Fruit fly (Drosophila melanogaster) whole organism, embryonic: ENCODE data around the gene CG7903.

Experiments used
- Awh ChIP-seq: fragments of 200-800 bp; sonication (Bioruptor generic); IDR thresholded peaks from 2 replicates; pipeline ENCODE4, ENCODE4 v1.3.6; 2022; ENCODE audit warnings: missing biosample characterization, missing genetic modification characterization
- CG10267 ChIP-seq: fragments of 200-800 bp; sonication (Bioruptor generic); optimal IDR thresholded peaks from 2 replicates; lab custom pipeline; 2018; ENCODE audit warnings: missing biosample characterization, mild to moderate bottlenecking, missing genetic modification characterization, moderate library complexity
- CG10979 ChIP-seq: fragments of 200-800 bp; sonication (Bioruptor generic); optimal IDR thresholded peaks from 2 replicates; lab custom pipeline; 2018; ENCODE audit warnings: missing biosample characterization, mild to moderate bottlenecking, missing genetic modification characterization, moderate library complexity
- CG14050 ChIP-seq: fragments of 200-800 bp; sonication (Bioruptor generic); IDR thresholded peaks from 3 replicates; pipeline ENCODE4 v1.3.6; 2022; ENCODE audit warnings: missing biosample characterization, missing genetic modification characterization
- CG14710 ChIP-seq: fragments of 200-800 bp; sonication (Bioruptor generic); optimal IDR thresholded peaks from 3 replicates; lab custom pipeline; 2019; ENCODE audit warnings: missing biosample characterization, mild to moderate bottlenecking, missing genetic modification characterization, moderate library complexity
- CG1529 ChIP-seq: fragments of 200-800 bp; sonication (Bioruptor generic); optimal IDR thresholded peaks from 3 replicates; lab custom pipeline; 2018; ENCODE audit warnings: missing biosample characterization, missing genetic modification characterization
- CG15479 ChIP-seq: fragments of 200-800 bp; sonication (Bioruptor generic); optimal IDR thresholded peaks from 3 replicates; lab custom pipeline; 2019; ENCODE audit warnings: missing biosample characterization, mild to moderate bottlenecking, missing genetic modification characterization, moderate library complexity
- CG16779 ChIP-seq: fragments of 200-800 bp; sonication (Bioruptor generic); IDR thresholded peaks from 2 replicates; pipeline ENCODE4 v1.3.6; 2022; ENCODE audit warnings: missing biosample characterization, missing genetic modification characterization
- CG17612 ChIP-seq: fragments of 200-800 bp; sonication (Bioruptor generic); IDR thresholded peaks from 2 replicates; pipeline ENCODE4 v1.3.6; 2022; ENCODE audit warnings: missing biosample characterization, missing genetic modification characterization
- CG17802 ChIP-seq: fragments of 200-800 bp; sonication (Bioruptor generic); optimal IDR thresholded peaks from 2 replicates; lab custom pipeline; 2018; ENCODE audit warnings: missing biosample characterization, mild to moderate bottlenecking, missing genetic modification characterization, moderate library complexity
- CG17829 ChIP-seq: fragments of 200-800 bp; optimal IDR thresholded peaks from 2 replicates; lab custom pipeline; 2019; ENCODE audit warnings: missing biosample characterization, mild to moderate bottlenecking, missing genetic modification characterization, moderate library complexity
- CG2116 ChIP-seq: fragments of 200-800 bp; sonication (Bioruptor generic); optimal IDR thresholded peaks from 3 replicates; lab custom pipeline; 2018; ENCODE audit warnings: missing biosample characterization, mild to moderate bottlenecking, missing genetic modification characterization
- CG2202 ChIP-seq: fragments of 200-800 bp; sonication (Bioruptor generic); optimal IDR thresholded peaks from 2 replicates; lab custom pipeline; 2018; ENCODE audit warnings: missing biosample characterization, mild to moderate bottlenecking, missing genetic modification characterization
- CG31441 ChIP-seq: fragments of 200-800 bp; sonication (Bioruptor generic); IDR thresholded peaks from 2 replicates; pipeline ENCODE4 v1.3.6; 2022; ENCODE audit warnings: missing biosample characterization, missing genetic modification characterization
- CG4707 ChIP-seq: fragments of 200-800 bp; sonication (Bioruptor generic); optimal IDR thresholded peaks from 2 replicates; lab custom pipeline; 2018; ENCODE audit warnings: missing biosample characterization, mild to moderate bottlenecking, missing genetic modification characterization, moderate library complexity
- CG6272 ChIP-seq: fragments of 200-800 bp; sonication (Bioruptor generic); IDR thresholded peaks from 2 replicates; pipeline ENCODE4 v1.3.6; 2022; ENCODE audit warnings: missing biosample characterization, missing genetic modification characterization
- CG7745 ChIP-seq: fragments of 200-800 bp; sonication (Bioruptor generic); optimal IDR thresholded peaks from 2 replicates; lab custom pipeline; 2018; ENCODE audit warnings: missing biosample characterization, mild to moderate bottlenecking, missing genetic modification characterization, moderate library complexity
- Doc2 ChIP-seq: fragments of 200-800 bp; sonication (Bioruptor generic); IDR thresholded peaks from 2 replicates; pipeline ENCODE4 v1.3.6; 2022; ENCODE audit warnings: missing biosample characterization, missing genetic modification characterization
- E2f1 ChIP-seq: fragments of 200-800 bp; sonication (Bioruptor generic); IDR thresholded peaks from 2 replicates; pipeline ENCODE4 v1.3.6; 2022; ENCODE audit warnings: missing biosample characterization, missing genetic modification characterization
- Eip74EF ChIP-seq, 2 experiments: fragments of 200-800 bp in 1 of 2; fragments of >200 bp in 1 of 2; sonication (Bioruptor generic) in 1 of 2; optimal IDR thresholded peaks; 2 replicates each; lab custom pipeline; 2017 to 2019; ENCODE audit warnings: missing biosample characterization in 2 of 2, missing genetic modification characterization in 2 of 2, mild to moderate bottlenecking in 1 of 2, moderate library complexity in 1 of 2
- HLH4C ChIP-seq: fragments of 200-800 bp; sonication (Bioruptor generic); IDR thresholded peaks from 3 replicates; pipeline ENCODE4 v1.3.6; 2022; ENCODE audit warnings: missing biosample characterization, missing genetic modification characterization; ENCODE audit not compliant: partially characterized antibody
- HmgD ChIP-seq: fragments of 200-800 bp; sonication (Bioruptor generic); optimal IDR thresholded peaks from 3 replicates; lab custom pipeline; 2016; ENCODE audit warnings: missing biosample characterization, missing genetic modification characterization
- HmgZ ChIP-seq: fragments of 200-800 bp; sonication (Bioruptor generic); optimal IDR thresholded peaks from 2 replicates; lab custom pipeline; 2018; ENCODE audit warnings: missing biosample characterization, mild to moderate bottlenecking, missing genetic modification characterization
- Hr39 ChIP-seq: fragments of >200 bp; optimal IDR thresholded peaks from 2 replicates; lab custom pipeline; 2017
- MBD-R2 ChIP-seq: fragments of 200-800 bp; sonication (Bioruptor generic); IDR thresholded peaks from 2 replicates; pipeline ENCODE4 v1.3.6; 2022; ENCODE audit warnings: missing biosample characterization, missing genetic modification characterization
- MESR4 ChIP-seq: fragments of 200-800 bp; sonication (Bioruptor generic); optimal IDR thresholded peaks from 2 replicates; lab custom pipeline; 2018; ENCODE audit warnings: missing biosample characterization, mild to moderate bottlenecking, missing genetic modification characterization, moderate library complexity
- Mad ChIP-seq: fragments of 200-800 bp; sonication (Bioruptor generic); optimal IDR thresholded peaks from 2 replicates; lab custom pipeline; 2016; ENCODE audit warnings: missing biosample characterization, missing genetic modification characterization
- Mes4 ChIP-seq: fragments of 200-800 bp; sonication (Bioruptor generic); optimal IDR thresholded peaks from 2 replicates; lab custom pipeline; 2016; ENCODE audit warnings: missing biosample characterization, missing genetic modification characterization
- Spps ChIP-seq: fragments of 200-800 bp; sonication (Bioruptor generic); optimal IDR thresholded peaks from 2 replicates; lab custom pipeline; 2018; ENCODE audit warnings: missing biosample characterization, mild to moderate bottlenecking, missing genetic modification characterization
- Tbp ChIP-seq: fragments of >200 bp; optimal IDR thresholded peaks from 2 replicates; lab custom pipeline; 2018; ENCODE audit warnings: missing biosample characterization, missing genetic modification characterization
- Xbp1 ChIP-seq: fragments of 200-800 bp; sonication (Bioruptor generic); optimal IDR thresholded peaks from 3 replicates; lab custom pipeline; 2016; ENCODE audit warnings: missing biosample characterization, mild to moderate bottlenecking, missing genetic modification characterization
- abd-A ChIP-seq: fragments of 200-800 bp; sonication (Bioruptor generic); optimal IDR thresholded peaks from 3 replicates; lab custom pipeline; 2019; ENCODE audit warnings: missing biosample characterization, mild to moderate bottlenecking, missing genetic modification characterization, moderate library complexity
- bsh ChIP-seq, 2 experiments: fragments of 200-800 bp; sonication (Bioruptor generic); optimal IDR thresholded peaks; 2 replicates each; lab custom pipeline; 2017 to 2018; ENCODE audit warnings: mild to moderate bottlenecking in 2 of 2, missing biosample characterization in 2 of 2, missing genetic modification characterization in 2 of 2, moderate library complexity in 1 of 2
- chinmo ChIP-seq: fragments of 200-800 bp; sonication (Bioruptor generic); IDR thresholded peaks from 4 replicates; pipeline ENCODE4 v1.3.6; 2022; ENCODE audit warnings: missing biosample characterization, missing genetic modification characterization; ENCODE audit not compliant: partially characterized antibody
- corto ChIP-seq: fragments of 200-800 bp; sonication (Bioruptor generic); optimal IDR thresholded peaks from 2 replicates; lab custom pipeline; 2016; ENCODE audit warnings: missing biosample characterization, mild to moderate bottlenecking, missing genetic modification characterization, moderate library complexity
- crc ChIP-seq: fragments of 200-800 bp; sonication (Bioruptor generic); optimal IDR thresholded peaks from 2 replicates; lab custom pipeline; 2016; ENCODE audit warnings: missing biosample characterization, missing genetic modification characterization
- crp ChIP-seq, 2 experiments: fragments of 200-800 bp; sonication (Bioruptor generic); optimal IDR thresholded peaks; 2 replicates in 1 of 2; 3 replicates in 1 of 2; lab custom pipeline; 2017; ENCODE audit warnings: missing biosample characterization in 2 of 2, missing genetic modification characterization in 2 of 2, mild to moderate bottlenecking in 1 of 2, moderate library complexity in 1 of 2
- dm ChIP-seq: fragments of 200-800 bp; sonication (Bioruptor generic); optimal IDR thresholded peaks from 3 replicates; lab custom pipeline; 2016; ENCODE audit warnings: missing biosample characterization, missing genetic modification characterization
- fd96Cb ChIP-seq: fragments of 200-800 bp; sonication (Bioruptor generic); optimal IDR thresholded peaks from 2 replicates; lab custom pipeline; 2018; ENCODE audit warnings: missing biosample characterization, mild to moderate bottlenecking, missing genetic modification characterization, moderate library complexity
- gce ChIP-seq: fragments of 200-800 bp; sonication (Bioruptor generic); IDR thresholded peaks from 3 replicates; pipeline ENCODE4 v1.3.6; 2022; ENCODE audit warnings: missing biosample characterization, missing genetic modification characterization
- gt ChIP-seq: fragments of 200-800 bp; sonication (Bioruptor generic); IDR thresholded peaks from 2 replicates; pipeline ENCODE4 v1.3.6; 2022; ENCODE audit warnings: missing biosample characterization, missing genetic modification characterization
- h ChIP-seq: fragments of >200 bp; optimal IDR thresholded peaks from 2 replicates; lab custom pipeline; 2017
- nmo ChIP-seq: fragments of 200-800 bp; sonication (Bioruptor generic); optimal IDR thresholded peaks from 2 replicates; lab custom pipeline; 2018; ENCODE audit warnings: missing biosample characterization, mild to moderate bottlenecking, missing genetic modification characterization, moderate library complexity
- prd ChIP-seq, 3 experiments: fragments of >200 bp in 2 of 3; fragments of 200-800 bp in 1 of 3; sonication (Bioruptor generic) in 1 of 3; optimal IDR thresholded peaks in 2 of 3; IDR thresholded peaks in 1 of 3; 2 replicates in 2 of 3; 3 replicates in 1 of 3; pipeline versions ENCODE4 v1.3.6 to Lab custom; 2017 to 2022; ENCODE audit warnings: missing biosample characterization in 1 of 3, missing genetic modification characterization in 1 of 3
- row ChIP-seq: fragments of 200-800 bp; sonication (Bioruptor generic); IDR thresholded peaks from 3 replicates; pipeline ENCODE4 v1.3.6; 2022; ENCODE audit warnings: missing biosample characterization, missing genetic modification characterization
- tgo ChIP-seq: fragments of 200-800 bp; sonication (Bioruptor generic); IDR thresholded peaks from 3 replicates; pipeline ENCODE4 v1.3.6; 2022; ENCODE audit warnings: missing biosample characterization, missing genetic modification characterization
- trem ChIP-seq: fragments of 200-800 bp; optimal IDR thresholded peaks from 3 replicates; lab custom pipeline; 2019; ENCODE audit warnings: missing biosample characterization, mild to moderate bottlenecking, missing genetic modification characterization, moderate library complexity
- ttk ChIP-seq: fragments of 200-800 bp; sonication (Bioruptor generic); IDR thresholded peaks from 2 replicates; pipeline ENCODE4 v2.1.2; 2022; ENCODE audit warnings: missing biosample characterization, missing genetic modification characterization
- twi ChIP-seq: fragments of 200-800 bp; optimal IDR thresholded peaks from 2 replicates; lab custom pipeline; 2019; ENCODE audit warnings: missing biosample characterization, mild to moderate bottlenecking, missing genetic modification characterization, moderate library complexity
- zf30C ChIP-seq: fragments of 200-800 bp; sonication (Bioruptor generic); optimal IDR thresholded peaks from 3 replicates; lab custom pipeline; 2018; ENCODE audit warnings: missing biosample characterization, mild to moderate bottlenecking, missing genetic modification characterization

The CG7903 gene

dm6 chr3R:30022452-30023028 lies 27.5 kb upstream of the CG7903 start, which contains the start of the genes RpS28a and Axn (continued):
- TF ChIP-seq gt (no peak), chinmo (no peak), CG17802 (tag; lab: Kevin White, UChicago) (no peak), CG4707 (GFP tag; lab: Kevin White, UChicago) (no peak), bsh (GFP tag; optimal IDR thresholded peaks at IDR 0.05; lab: Kevin White, UChicago) (no peak), CG2116 (GFP tag; lab: Kevin White, UChicago) (peak; percentile 97), CG1529 (GFP tag; lab: Kevin White, UChicago) (no peak), CG31441 (GFP tag; lab: Robert Waterston, UW) (no peak), HmgD (GFP tag; lab: Kevin White, UChicago) (peak; percentile 83), CG10979 (tag; lab: Kevin White, UChicago) (peak; percentile 99), CG15479 (GFP tag; lab: Kevin White, UChicago) (no peak), nmo (peak; percentile 19), corto (GFP tag; lab: Kevin White, UChicago) (no peak), prd (optimal IDR thresholded peaks at IDR 0.05; lab: Kevin White, UChicago) (no peak), prd (GFP tag; IDR thresholded peaks at IDR 0.05; lab: Robert Waterston, UW) (0 out of 3 replicates have a peak, but pooled peaks have one; percentile 28), tgo (GFP tag; lab: Robert Waterston, UW) (no peak), dm (GFP tag; lab: Kevin White, UChicago) (peak; percentile 32), Eip74EF (GFP tag; optimal IDR thresholded peaks at IDR 0.05; lab: Kevin White, UChicago) (no peak), trem (tag; lab: Kevin White, UChicago) (peak; percentile 99), Awh (GFP tag; lab: Robert Waterston, UW) (no peak), CG14710 (peak; percentile 41), HLH4C (GFP tag; lab: Robert Waterston, UW) (peak; percentile 14; the same call in 1 of the 3 replicates), gce (no peak), fd96Cb (tag; lab: Kevin White, UChicago) (no peak), Tbp (GFP tag; lab: Kevin White, UChicago) (no peak), CG17829 (tag; lab: Kevin White, UChicago) (no peak), CG14050 (GFP tag; lab: Robert Waterston, UW) (no peak), CG17612 (GFP tag; lab: Robert Waterston, UW) (no peak), MESR4 (peak; percentile 94), crp (GFP tag; optimal IDR thresholded peaks at IDR 0.05; lab: Kevin White, UChicago) (peak in 1 of 2 experiments; percentile 54), E2f1 (no peak), MBD-R2 (peak; percentile 85), Spps (tag; lab: Kevin White, UChicago) (no peak), h (lab: Kevin White, UChicago) (no peak), CG6272 (GFP tag; lab: Robert Waterston, UW) (no peak), row (GFP tag; lab: Robert Waterston, UW) (peak; percentile 26; the same call in 2 of the 3 replicates), CG2202 (tag; lab: Kevin White, UChicago) (no peak), abd-A (tag; lab: Kevin White, UChicago) (no peak), twi (tag; lab: Kevin White, UChicago) (no peak), HmgZ (peak; percentile 31), Mes4 (GFP tag; lab: Kevin White, UChicago) (peak; percentile 27), CG7745 (no peak), CG10267 (peak; percentile 7), crc (no peak), Hr39 (lab: Kevin White, UChicago) (no peak), ttk (GFP tag; lab: Robert Waterston, UW) (no peak), CG16779 (GFP tag; lab: Robert Waterston, UW) (no peak), Mad (GFP tag; lab: Kevin White, UChicago) (no peak), zf30C (no peak), Xbp1 (GFP tag; lab: Kevin White, UChicago) (peak; percentile 43), Doc2 (no peak)
